Worm (Caenorhabditis elegans) whole organism, L1 larva: ENCODE measurements around the gene prk-1.

Source experiments
- ama-1 ChIP-seq: fragments of 150-350 bp; optimal IDR thresholded peaks from 2 replicates; lab custom pipeline; 2014
- elt-3 ChIP-seq, 6 experiments: fragments of 150-350 bp in 1 of 6; sonication (generic microtip); optimal IDR thresholded peaks; 2 replicates each; lab custom pipeline; 2017 to 2018; ENCODE audit warnings: missing biosample characterization in 6 of 6, missing genetic modification characterization in 6 of 6, inconsistent platforms in 1 of 6
- sox-4 ChIP-seq: sonication (generic microtip); optimal IDR thresholded peaks from 2 replicates; lab custom pipeline; 2016; ENCODE audit warnings: missing genetic modification characterization, missing compliant biosample characterization
- sup-37 ChIP-seq: fragments of 200-800 bp; sonication (Bioruptor generic); optimal IDR thresholded peaks from 2 replicates; lab custom pipeline; 2018; ENCODE audit warnings: mild to moderate bottlenecking, missing genetic modification characterization, missing compliant biosample characterization

DNA sequence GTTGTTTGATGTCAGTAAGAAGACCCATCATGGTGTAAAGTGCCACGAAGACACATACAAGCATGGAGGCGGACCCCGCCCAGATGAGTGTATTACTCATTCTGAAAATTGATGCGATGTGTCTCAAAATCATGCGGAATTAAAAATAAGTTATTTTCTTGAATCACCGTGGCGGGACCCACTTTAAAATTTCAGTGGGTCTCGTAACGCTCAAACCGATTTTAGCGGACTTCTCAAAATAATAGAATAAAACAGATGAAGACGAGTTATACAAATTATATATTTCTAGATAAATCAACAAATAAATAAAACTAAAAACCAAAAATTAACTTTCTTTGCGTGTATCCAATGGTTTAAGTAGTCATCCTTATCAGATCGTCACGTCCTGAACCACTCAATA lies 30.5 kb downstream of the prk-1 start, which contains the start of gene col-8:
- no peak for TF ChIP-seq sup-37 (GFP tag; lab: Kevin White, UChicago)
- TF ChIP-seq ama-1 (lab: Kevin White, UChicago), result no peak
- TF ChIP-seq elt-3 (tag; optimal IDR thresholded peaks at IDR 0.05; lab: Kevin White, UChicago), result no peak
- TF ChIP-seq sox-4, result no peak
